Worm (Caenorhabditis elegans) whole organism, young adult: Measurements from ENCODE around the gene sra-34.

Experiments
- B0019.2 ChIP-seq: fragments of 200-800 bp; sonication (Bioruptor generic); conservative IDR thresholded peaks from 2 replicates; pipeline ENCODE4 v1.3.6; 2022; ENCODE audit warnings: missing genetic modification reagents, missing genetic modification characterization, missing compliant biosample characterization
- F33H1.4 ChIP-seq: fragments of 200-800 bp; sonication (Bioruptor generic); IDR thresholded peaks from 2 replicates; pipeline ENCODE4 v1.3.6; 2022; ENCODE audit warnings: missing genetic modification reagents, missing genetic modification characterization, missing compliant biosample characterization
- F55B11.4 ChIP-seq: sonication (generic microtip); optimal IDR thresholded peaks from 2 replicates; lab custom pipeline; 2016; ENCODE audit warnings: missing compliant biosample characterization, missing genetic modification characterization, borderline replicate concordance; ENCODE audit not compliant: insufficient read depth
- K11D2.4 ChIP-seq: fragments of 200-800 bp; sonication (Bioruptor generic); IDR thresholded peaks from 2 replicates; pipeline ENCODE4 v1.3.6; 2022; ENCODE audit warnings: missing genetic modification reagents, missing genetic modification characterization, missing compliant biosample characterization
- ZK185.1 ChIP-seq: sonication (generic microtip); optimal IDR thresholded peaks from 2 replicates; lab custom pipeline; 2016; ENCODE audit warnings: mild to moderate bottlenecking, missing genetic modification characterization, missing compliant biosample characterization; ENCODE audit not compliant: poor library complexity, severe bottlenecking
- aptf-2 ChIP-seq: fragments of 200-800 bp; sonication (Bioruptor generic); conservative IDR thresholded peaks from 2 replicates; pipeline ENCODE4 v1.3.6; 2022; ENCODE audit warnings: missing genetic modification reagents, missing genetic modification characterization, missing compliant biosample characterization
- aptf-3 ChIP-seq: fragments of 200-800 bp; sonication (Bioruptor generic); IDR thresholded peaks from 2 replicates; pipeline ENCODE4 v1.3.6; 2022; ENCODE audit warnings: missing genetic modification characterization, missing compliant biosample characterization
- athp-1 ChIP-seq: sonication (generic microtip); optimal IDR thresholded peaks from 2 replicates; lab custom pipeline; 2017; ENCODE audit warnings: mild to moderate bottlenecking, missing genetic modification characterization, missing compliant biosample characterization
- attf-5 ChIP-seq: fragments of 200-800 bp; sonication (Bioruptor generic); optimal IDR thresholded peaks from 2 replicates; lab custom pipeline; 2018; ENCODE audit warnings: mild to moderate bottlenecking, missing genetic modification characterization, missing compliant biosample characterization
- ceh-91 ChIP-seq: fragments of 200-800 bp; sonication (Bioruptor generic); IDR thresholded peaks from 2 replicates; pipeline ENCODE4 v1.3.6; 2022; ENCODE audit warnings: missing genetic modification reagents, missing genetic modification characterization, missing compliant biosample characterization
- dpl-1 ChIP-seq: fragments of 150-350 bp; optimal IDR thresholded peaks from 2 replicates; lab custom pipeline; 2014; ENCODE audit warnings: missing biosample characterization, missing genetic modification reagents, missing genetic modification characterization
- efl-1 ChIP-seq: fragments of 150-350 bp; optimal IDR thresholded peaks from 2 replicates; lab custom pipeline; 2014; ENCODE audit warnings: missing biosample characterization, missing genetic modification reagents, missing genetic modification characterization
- egl-44 ChIP-seq: fragments of 200-800 bp; sonication (Bioruptor generic); IDR thresholded peaks from 2 replicates; pipeline ENCODE4 v1.3.6; 2022; ENCODE audit warnings: missing genetic modification reagents, missing genetic modification characterization, missing compliant biosample characterization
- ekl-4 ChIP-seq: fragments of 200-800 bp; sonication (Bioruptor generic); IDR thresholded peaks from 2 replicates; pipeline ENCODE4 v1.3.6; 2022; ENCODE audit warnings: missing genetic modification reagents, missing genetic modification characterization, missing compliant biosample characterization
- him-1 ChIP-seq: sonication (generic microtip); optimal IDR thresholded peaks from 2 replicates; lab custom pipeline; 2016; ENCODE audit warnings: missing genotype, missing genetic modification reagents, missing genetic modification characterization, missing compliant biosample characterization
- hlh-26 ChIP-seq: fragments of 200-800 bp; sonication (Bioruptor generic); conservative IDR thresholded peaks from 2 replicates; pipeline ENCODE4 v1.3.6; 2022; ENCODE audit warnings: missing genetic modification reagents, missing genetic modification characterization, missing compliant biosample characterization
- lin-26 ChIP-seq: fragments of 200-800 bp; sonication (Bioruptor generic); IDR thresholded peaks from 2 replicates; pipeline ENCODE4 v1.3.6; 2022; ENCODE audit warnings: missing genetic modification reagents, missing genetic modification characterization, missing compliant biosample characterization
- lin-35 ChIP-seq, 3 experiments: fragments of 150-350 bp in 2 of 3; sonication (generic microtip) in 1 of 3; optimal IDR thresholded peaks; 2 replicates each; lab custom pipeline; 2014 to 2018; ENCODE audit warnings: missing biosample characterization in 3 of 3, missing genetic modification characterization in 3 of 3, missing genetic modification reagents in 3 of 3
- lir-1 ChIP-seq: fragments of 200-800 bp; sonication (Bioruptor generic); conservative IDR thresholded peaks from 2 replicates; pipeline ENCODE4 v1.3.6; 2022; ENCODE audit warnings: missing genetic modification reagents, missing genetic modification characterization, missing compliant biosample characterization
- madf-8 ChIP-seq: fragments of 200-800 bp; sonication (Bioruptor generic); conservative IDR thresholded peaks from 2 replicates; pipeline ENCODE4 v1.3.6; 2022; ENCODE audit warnings: missing genetic modification reagents, missing genetic modification characterization, missing compliant biosample characterization
- mxl-1 ChIP-seq: sonication (generic microtip); optimal IDR thresholded peaks from 2 replicates; lab custom pipeline; 2016; ENCODE audit warnings: missing genetic modification characterization, missing compliant biosample characterization
- nfya-2 ChIP-seq: fragments of 200-800 bp; sonication (Bioruptor generic); IDR thresholded peaks from 2 replicates; pipeline ENCODE4 v1.3.6; 2022; ENCODE audit warnings: missing genetic modification reagents, missing genetic modification characterization, missing compliant biosample characterization
- nhr-90 ChIP-seq: sonication (generic microtip); optimal IDR thresholded peaks from 2 replicates; lab custom pipeline; 2016; ENCODE audit warnings: missing genotype, mild to moderate bottlenecking, missing genetic modification characterization, missing compliant biosample characterization
- rec-8 ChIP-seq, 2 experiments: sonication (generic microtip); optimal IDR thresholded peaks; 2 replicates each; lab custom pipeline; 2016; ENCODE audit warnings: mild to moderate bottlenecking in 2 of 2, missing genetic modification characterization in 2 of 2, missing genetic modification reagents in 2 of 2, missing genotype in 2 of 2, missing biosample characterization in 1 of 2, missing compliant biosample characterization in 1 of 2, moderate library complexity in 1 of 2
- snpc-1.1 ChIP-seq: sonication (generic microtip); optimal IDR thresholded peaks from 2 replicates; lab custom pipeline; 2017; ENCODE audit warnings: missing genetic modification characterization, mild to moderate bottlenecking, missing compliant biosample characterization, antibody characterized with exemption, moderate library complexity, missing genotype, missing genetic modification reagents; ENCODE audit not compliant: insufficient read depth
- snpc-4 ChIP-seq, 5 experiments: fragments of 150-350 bp in 1 of 5; sonication (generic microtip) in 4 of 5; optimal IDR thresholded peaks; 2 replicates each; lab custom pipeline; 2014 to 2018; ENCODE audit warnings: missing genetic modification characterization in 5 of 5, missing biosample characterization in 3 of 5, antibody characterized with exemption in 2 of 5, mild to moderate bottlenecking in 2 of 5, missing compliant biosample characterization in 2 of 5, missing genotype in 2 of 5, moderate library complexity in 2 of 5, missing genetic modification reagents in 1 of 5
- unc-62 ChIP-seq: fragments of 150-350 bp; optimal IDR thresholded peaks from 2 replicates; lab custom pipeline; 2014; ENCODE audit warnings: missing biosample characterization, missing genetic modification reagents, missing genetic modification characterization
- zfh-2 ChIP-seq: fragments of 200-800 bp; sonication (Bioruptor generic); conservative IDR thresholded peaks from 2 replicates; pipeline ENCODE4 v1.3.6; 2022; ENCODE audit warnings: missing genetic modification reagents, missing genetic modification characterization, missing compliant biosample characterization
- ztf-22 ChIP-seq: fragments of 200-800 bp; sonication (Bioruptor generic); optimal IDR thresholded peaks from 2 replicates; lab custom pipeline; 2018; ENCODE audit warnings: mild to moderate bottlenecking, missing genetic modification characterization, moderate library complexity, missing compliant biosample characterization
- ztf-3 ChIP-seq: fragments of 200-800 bp; sonication (Bioruptor generic); optimal IDR thresholded peaks from 2 replicates; lab custom pipeline; 2018; ENCODE audit warnings: mild to moderate bottlenecking, missing genetic modification characterization, missing compliant biosample characterization
- ztf-6 ChIP-seq: fragments of 200-800 bp; sonication (Bioruptor generic); IDR thresholded peaks from 2 replicates; pipeline ENCODE4 v1.3.6; 2022; ENCODE audit warnings: missing genetic modification reagents, missing genetic modification characterization, missing compliant biosample characterization

The sra-34 gene

ce11 chrII:4579920-4580474 is 36.5 kb upstream of the sra-34 start:
- TF ChIP-seq nfya-2 (GFP tag; lab: Robert Waterston, UW) (no peak), lin-26 (GFP tag; lab: Robert Waterston, UW) (no peak), aptf-3 (GFP tag; lab: Robert Waterston, UW) (no peak), ZK185.1 (tag; lab: Kevin White, UChicago) (no peak)
- TF ChIP-seq, all 124 proteins: peak for 0

- TF ChIP-seq nhr-90 (tag; lab: Kevin White, UChicago) (no peak), dpl-1 (GFP tag; lab: Kevin White, UChicago) (no peak), ekl-4 (GFP tag; lab: Robert Waterston, UW) (no peak), mxl-1 (no peak), madf-8 (GFP tag; lab: Robert Waterston, UW) (no peak), him-1 (no peak), unc-62 (GFP tag; lab: Kevin White, UChicago) (no peak)
These were observed 35.9 kb upstream of the sra-34 start for ce11 chrII:4579375-4579774.

DNA sequence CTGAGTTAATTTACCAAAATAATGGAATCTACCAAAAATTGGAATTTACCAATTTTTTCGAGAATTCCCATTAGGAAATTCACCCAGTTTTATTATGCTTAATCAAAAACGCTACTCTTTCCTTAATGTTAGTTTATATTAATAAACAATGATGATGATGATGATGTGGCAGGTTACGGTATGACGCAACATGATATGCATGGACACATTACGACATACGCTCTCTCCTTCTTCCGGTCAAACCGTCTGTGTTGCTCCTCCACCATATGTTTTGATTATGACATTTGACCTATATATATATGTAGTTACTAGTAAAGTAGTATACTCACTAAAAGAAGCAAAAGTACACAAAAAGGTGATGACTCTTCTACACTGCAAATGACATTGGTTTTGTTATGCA is 33.9 kb upstream of the sra-34 start:
- TF ChIP-seq F33H1.4 (GFP tag; lab: Robert Waterston, UW) (no peak), zfh-2 (GFP tag; lab: Robert Waterston, UW) (no peak), ztf-3 (GFP tag; lab: Kevin White, UChicago) (no peak), rec-8 (tag; optimal IDR thresholded peaks at IDR 0.05; lab: Kevin White, UChicago) (no peak), snpc-4 (GFP tag; optimal IDR thresholded peaks at IDR 0.05; lab: Kevin White, UChicago) (no peak), snpc-4 (tag; optimal IDR thresholded peaks at IDR 0.05; lab: Kevin White, UChicago) (no peak), snpc-1.1 (no peak), K11D2.4 (GFP tag; lab: Robert Waterston, UW) (no peak)

- TF ChIP-seq aptf-2 (GFP tag; lab: Robert Waterston, UW) (no peak), ztf-6 (GFP tag; lab: Robert Waterston, UW) (no peak), hlh-26 (GFP tag; lab: Robert Waterston, UW) (no peak), efl-1 (GFP tag; lab: Kevin White, UChicago) (no peak), ceh-91 (no peak), snpc-1.1 (no peak), lir-1 (GFP tag; lab: Robert Waterston, UW) (no peak), nfya-2 (GFP tag; lab: Robert Waterston, UW) (no peak), ztf-22 (GFP tag; lab: Kevin White, UChicago) (no peak), attf-5 (GFP tag; lab: Kevin White, UChicago) (no peak), lin-35 (GFP tag; optimal IDR thresholded peaks at IDR 0.05; lab: Kevin White, UChicago) (no peak), F55B11.4 (tag; lab: Kevin White, UChicago) (no peak), ZK185.1 (tag; lab: Kevin White, UChicago) (no peak)
These were observed 32.1 kb upstream of the sra-34 start for ce11 chrII:4575579-4575978.

DNA sequence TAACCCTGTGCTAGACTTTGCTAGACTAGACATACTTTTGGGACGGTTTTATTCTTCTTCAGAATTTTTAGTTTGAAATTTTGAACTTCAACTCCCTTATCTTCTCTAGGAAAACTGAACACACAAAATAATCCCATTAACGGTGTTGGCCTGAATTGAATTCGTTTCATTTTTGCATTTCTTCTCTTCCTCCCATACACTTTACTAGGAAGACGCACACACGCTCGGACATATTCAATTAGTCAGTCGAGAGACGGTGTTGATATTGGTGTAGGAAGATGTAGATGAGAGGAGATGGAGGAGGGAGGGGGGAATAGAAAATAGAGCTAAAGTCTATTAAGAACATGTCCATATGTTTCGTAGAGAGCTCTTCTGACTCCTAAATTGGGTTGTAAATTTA is 31.2 kb upstream of the sra-34 start:
- no peak for TF ChIP-seq madf-8 (GFP tag; lab: Robert Waterston, UW)
- TF ChIP-seq ztf-6 (GFP tag; lab: Robert Waterston, UW) = no peak
- no peak for TF ChIP-seq rec-8 (tag; optimal IDR thresholded peaks at IDR 0.05; lab: Kevin White, UChicago)
- TF ChIP-seq athp-1 = no peak
- TF ChIP-seq egl-44 = no peak
- TF ChIP-seq lin-35 (GFP tag; optimal IDR thresholded peaks at IDR 0.05; lab: Kevin White, UChicago) = no peak
- no peak for TF ChIP-seq aptf-2 (GFP tag; lab: Robert Waterston, UW)
- TF ChIP-seq B0019.2 = no peak
- TF ChIP-seq lin-26 (GFP tag; lab: Robert Waterston, UW) = no peak
- TF ChIP-seq ZK185.1 (tag; lab: Kevin White, UChicago) = no peak
- TF ChIP-seq aptf-3 (GFP tag; lab: Robert Waterston, UW) = no peak
